Fruit fly (Drosophila melanogaster): ENCODE data around the gene eIF5B.

eIF5B gene

DNA sequence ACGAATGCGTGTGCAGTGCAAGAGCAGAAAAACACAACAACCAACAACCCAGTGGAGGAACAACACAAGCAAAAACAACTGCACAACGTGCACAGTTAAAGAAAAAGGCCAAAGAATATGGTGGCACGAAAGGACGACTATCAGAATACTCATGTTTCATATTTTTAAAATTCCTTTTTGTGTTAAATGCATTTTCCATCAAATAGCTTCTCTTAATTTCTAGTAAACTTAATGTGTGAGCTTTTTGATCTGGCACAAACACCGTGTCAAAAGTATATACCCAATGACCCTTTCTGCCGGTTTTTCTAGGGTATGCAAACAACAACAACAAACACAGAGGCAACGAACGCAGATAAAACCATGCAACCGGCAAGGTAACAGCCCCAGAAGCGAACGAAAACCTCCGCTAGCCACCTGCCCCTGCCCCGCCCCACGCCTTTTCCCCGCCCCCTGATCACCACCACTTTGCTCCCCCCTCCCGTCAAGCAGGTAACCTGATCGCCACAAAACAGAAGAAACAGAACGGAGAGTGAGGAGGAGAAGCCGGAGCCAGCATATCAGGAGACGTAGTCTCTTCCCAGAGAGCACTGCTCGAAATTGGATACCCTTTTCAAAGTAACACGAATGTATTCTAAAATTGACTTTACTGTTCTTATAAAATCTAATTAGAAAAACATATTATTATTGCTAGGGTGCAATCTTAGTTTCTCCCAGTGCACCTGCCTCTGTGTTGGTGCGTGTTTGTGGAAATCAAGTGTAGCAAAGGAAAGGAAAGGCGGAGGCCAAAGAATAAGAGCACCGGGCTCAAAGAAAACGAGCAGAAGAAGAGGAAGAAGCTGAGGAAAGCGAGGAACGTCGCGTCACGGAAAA lies 65.7 kb downstream of the eIF5B start (continued):
- TF ChIP-seq lilli (GFP tag; optimal IDR thresholded peaks at IDR 0.05) (peak; percentile 88), CG8924 (tag; optimal IDR thresholded peaks at IDR 0.05) (peak; percentile 94), PHDP (tag; optimal IDR thresholded peaks at IDR 0.05) (peak; percentile 86), dysf (GFP tag; IDR thresholded peaks at IDR 0.05) (peak; percentile 80), dan (GFP tag; IDR thresholded peaks at IDR 0.05) (peak; percentile 96), CG13424 (tag; optimal IDR thresholded peaks at IDR 0.05) (peak; percentile 84), CG2120 (GFP tag; optimal IDR thresholded peaks at IDR 0.05) (no peak), CG1603 (tag; optimal IDR thresholded peaks at IDR 0.05) (peak; percentile 97), CG31388 (GFP tag; optimal IDR thresholded peaks at IDR 0.05) (peak; percentile 80), CG17829 (tag; optimal IDR thresholded peaks at IDR 0.05) (peak; percentile 84), repo (GFP tag; optimal IDR thresholded peaks at IDR 0.05) (peak; percentile 79), slp2 (GFP tag; optimal IDR thresholded peaks at IDR 0.05) (peak; percentile 93), Ptx1 (GFP tag; IDR thresholded peaks at IDR 0.05) (peak; percentile 79), dmrt11E (tag; optimal IDR thresholded peaks at IDR 0.05) (peak; percentile 98), en (GFP tag; optimal IDR thresholded peaks at IDR 0.05) (peak; percentile 85), CG13775 (GFP tag; optimal IDR thresholded peaks at IDR 0.05) (peak; percentile 93), corto (GFP tag; optimal IDR thresholded peaks at IDR 0.05) (peak; percentile 85), wdn (GFP tag; IDR thresholded peaks at IDR 0.05) (peak; percentile 43; the same call in 1 of the 2 replicates), ATbp (GFP tag; optimal IDR thresholded peaks at IDR 0.05) (peak; percentile 89), CG34376 (GFP tag; optimal IDR thresholded peaks at IDR 0.05) (no peak), pfk (GFP tag; optimal IDR thresholded peaks at IDR 0.05) (no peak), esg (GFP tag; conservative IDR thresholded peaks at IDR 0.05) (peak; percentile 88), CG11695 (GFP tag; IDR thresholded peaks at IDR 0.05) (peak; percentile 66), ssp (GFP tag; IDR thresholded peaks at IDR 0.05) (peak; percentile 77), vfl (GFP tag; optimal IDR thresholded peaks at IDR 0.05) (no peak), CG1832 (GFP tag; optimal IDR thresholded peaks at IDR 0.05) (no peak), Dip2 (GFP tag; IDR thresholded peaks at IDR 0.05) (no peak), fd64A (GFP tag; optimal IDR thresholded peaks at IDR 0.05) (peak; percentile 85), Nf-YA (GFP tag; IDR thresholded peaks at IDR 0.05) (peak; percentile 67), Myb (GFP tag; optimal IDR thresholded peaks at IDR 0.05) (peak; percentile 52), MBD-R2 (GFP tag; IDR thresholded peaks at IDR 0.05) (no peak; the same call in 1 of the 2 replicates), gro (GFP tag; optimal IDR thresholded peaks at IDR 0.05) (no peak), CG15479 (GFP tag; optimal IDR thresholded peaks at IDR 0.05) (peak; percentile 22), ab (GFP tag; optimal IDR thresholded peaks at IDR 0.05) (peak; percentile 90), CG11504 (tag; optimal IDR thresholded peaks at IDR 0.05) (peak; percentile 86), wor (GFP tag; IDR thresholded peaks at IDR 0.05) (peak; percentile 86), CG7987 (GFP tag; optimal IDR thresholded peaks at IDR 0.05) (no peak), CG32772 (GFP tag; IDR thresholded peaks at IDR 0.05) (peak; percentile 90), gcm2 (GFP tag; optimal IDR thresholded peaks at IDR 0.05) (peak; percentile 85), NC2β (GFP tag; optimal IDR thresholded peaks at IDR 0.05) (peak; percentile 94), CG4282 (GFP tag; optimal IDR thresholded peaks at IDR 0.05) (peak; percentile 72), CG1233 (GFP tag; optimal IDR thresholded peaks at IDR 0.05) (peak; percentile 58), ttk (GFP tag; IDR thresholded peaks at IDR 0.05) (peak; percentile 83), TFAM (GFP tag; optimal IDR thresholded peaks at IDR 0.05) (peak; percentile 73), Optix (GFP tag; IDR thresholded peaks at IDR 0.05) (peak; percentile 96), CG7357 (GFP tag; IDR thresholded peaks at IDR 0.05) (peak; percentile 75), CG4424 (GFP tag; optimal IDR thresholded peaks at IDR 0.05) (peak; percentile 95), unc-4 (GFP tag; IDR thresholded peaks at IDR 0.05; ENCODE audit: partially characterized antibody) (no peak), Kr (GFP tag; optimal IDR thresholded peaks at IDR 0.05) (peak; percentile 76)
